Worm (Caenorhabditis elegans) whole organism, midembryonic: ENCODE results near the gene F17C11.22.

Experiments used
- T22C8.4 ChIP-seq: fragments of 200-800 bp; sonication (Bioruptor generic); IDR thresholded peaks from 2 replicates; pipeline ENCODE4 v1.3.6; 2022; ENCODE audit warnings: missing genetic modification characterization, missing compliant biosample characterization
- cog-1 ChIP-seq: sonication (generic microtip); optimal IDR thresholded peaks from 2 replicates; lab custom pipeline; 2016; ENCODE audit warnings: missing genetic modification characterization, missing compliant biosample characterization
- flt-1 ChIP-seq: fragments of 200-800 bp; sonication (Bioruptor generic); IDR thresholded peaks from 2 replicates; pipeline ENCODE4 v1.3.6; 2022; ENCODE audit warnings: missing genetic modification characterization, missing compliant biosample characterization
- klf-2 ChIP-seq: fragments of 200-800 bp; sonication (Bioruptor generic); conservative IDR thresholded peaks from 2 replicates; pipeline ENCODE4 v1.3.6; 2022; ENCODE audit warnings: missing genetic modification reagents, missing genetic modification characterization, missing compliant biosample characterization
- med-1 ChIP-seq: sonication (generic microtip); optimal IDR thresholded peaks from 2 replicates; lab custom pipeline; 2017; ENCODE audit warnings: missing genetic modification characterization, mild to moderate bottlenecking, missing compliant biosample characterization, antibody characterized with exemption, missing genetic modification reagents; ENCODE audit not compliant: insufficient read depth
- ref-1 ChIP-seq: fragments of 200-800 bp; sonication (Bioruptor generic); conservative IDR thresholded peaks from 2 replicates; pipeline ENCODE4 v1.3.6; 2022; ENCODE audit warnings: missing genetic modification reagents, missing genetic modification characterization, missing compliant biosample characterization
- tab-1 ChIP-seq: fragments of 200-800 bp; sonication (Bioruptor generic); IDR thresholded peaks from 2 replicates; pipeline ENCODE4 v1.3.6; 2022; ENCODE audit warnings: missing genetic modification characterization, missing compliant biosample characterization
- ztf-23 ChIP-seq: fragments of 200-800 bp; sonication (Bioruptor generic); IDR thresholded peaks from 2 replicates; pipeline ENCODE4 v1.3.6; 2022; ENCODE audit warnings: missing genetic modification reagents, missing genetic modification characterization, missing compliant biosample characterization
- ztf-29 ChIP-seq: fragments of 200-800 bp; sonication (Bioruptor generic); IDR thresholded peaks from 2 replicates; pipeline ENCODE4 v1.3.6; 2022; ENCODE audit warnings: missing genetic modification reagents, missing genetic modification characterization, missing compliant biosample characterization

F17C11.22 gene

DNA sequence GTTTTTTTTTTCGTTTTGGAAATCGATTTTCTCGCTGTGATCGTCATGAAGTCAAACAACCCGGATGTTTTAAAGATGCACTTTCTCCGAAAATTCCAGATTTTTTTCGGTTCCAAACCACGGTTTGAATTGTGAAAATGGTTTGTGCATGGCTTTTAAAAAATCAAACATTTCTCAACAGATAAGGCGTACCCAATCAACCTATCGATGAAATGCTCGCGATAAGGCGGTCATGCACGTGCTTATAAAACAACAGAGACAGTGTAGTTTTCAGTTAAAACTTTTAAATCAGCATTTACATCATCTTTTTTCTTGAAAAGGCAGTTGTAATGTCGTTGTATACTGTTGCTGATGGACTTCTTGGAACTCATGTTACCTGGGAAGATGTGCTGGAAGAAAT lies 37.6 kb downstream of the F17C11.22 start, which contains the start of gene F58B4.5:
TSS of gene F58B4.5 (plus strand) at position 283 of the 400 bp plus-strand sequence.
- TF ChIP-seq ref-1 (GFP tag; lab: Robert Waterston, UW) (no peak), tab-1 (GFP tag; lab: Robert Waterston, UW) (no peak), ztf-23 (GFP tag; lab: Robert Waterston, UW) (no peak), flt-1 (GFP tag; lab: Robert Waterston, UW) (no peak), T22C8.4 (GFP tag; lab: Robert Waterston, UW) (no peak), ztf-29 (GFP tag; lab: Robert Waterston, UW) (no peak), klf-2 (GFP tag; lab: Robert Waterston, UW) (no peak), cog-1 (tag; lab: Kevin White, UChicago) (no peak), med-1 (GFP tag; lab: Kevin White, UChicago) (no peak)

DNA sequence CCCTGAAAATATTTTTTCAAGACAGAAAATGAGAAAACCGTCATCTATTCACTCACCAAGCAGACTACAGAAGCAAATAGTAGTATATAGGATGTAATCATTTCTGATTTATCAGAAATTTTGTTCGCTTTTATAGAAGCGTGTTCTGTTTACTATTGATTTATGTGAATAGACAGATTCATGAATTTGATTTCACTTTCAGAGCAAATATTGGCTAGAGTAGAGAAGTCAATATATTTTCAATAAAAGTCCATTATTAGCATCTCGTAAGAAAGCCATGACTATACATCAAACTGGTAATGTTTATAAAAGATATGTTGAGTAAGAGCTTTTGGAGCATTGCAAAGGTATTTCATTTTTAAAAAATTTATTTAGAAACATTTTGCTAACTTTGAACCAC lies 38.8 kb downstream of the F17C11.22 start, which contains the start of gene scvp-1:
TSS of gene scvp-1 (minus strand) at position 101 of the 400 bp plus-strand sequence.
- TF ChIP-seq ztf-29 (GFP tag; lab: Robert Waterston, UW) (no peak), T22C8.4 (GFP tag; lab: Robert Waterston, UW) (no peak)

DNA sequence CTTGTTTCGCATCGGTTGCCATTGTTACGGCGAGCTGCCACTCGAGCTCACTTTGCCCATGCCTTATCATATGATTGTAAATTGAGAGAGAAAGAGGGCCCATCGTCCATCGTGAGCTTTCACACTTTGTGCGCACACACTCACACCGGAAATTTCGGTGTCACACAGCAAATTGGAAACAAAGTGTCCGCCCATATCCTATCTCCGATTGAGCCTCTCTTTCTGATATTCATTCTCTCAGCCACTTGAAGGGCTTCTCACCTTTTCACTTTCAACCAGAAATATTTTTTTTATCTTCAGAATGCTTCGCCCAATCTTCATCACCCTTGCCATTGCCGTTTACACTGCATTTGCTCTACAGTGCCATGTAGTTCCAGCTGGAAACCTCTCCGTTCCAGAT lies 40.5 kb downstream of the F17C11.22 start, which contains the start of gene F58B4.3:
TSS of gene F58B4.3 (plus strand) at position 301 of the 400 bp plus-strand sequence.
- TF ChIP-seq cog-1 (tag; lab: Kevin White, UChicago) (no peak), flt-1 (GFP tag; lab: Robert Waterston, UW) (no peak), klf-2 (GFP tag; lab: Robert Waterston, UW) (no peak), ref-1 (GFP tag; lab: Robert Waterston, UW) (no peak), T22C8.4 (GFP tag; lab: Robert Waterston, UW) (no peak), med-1 (GFP tag; lab: Kevin White, UChicago) (no peak), tab-1 (GFP tag; lab: Robert Waterston, UW) (no peak), ztf-29 (GFP tag; lab: Robert Waterston, UW) (no peak), ztf-23 (GFP tag; lab: Robert Waterston, UW) (no peak)

DNA sequence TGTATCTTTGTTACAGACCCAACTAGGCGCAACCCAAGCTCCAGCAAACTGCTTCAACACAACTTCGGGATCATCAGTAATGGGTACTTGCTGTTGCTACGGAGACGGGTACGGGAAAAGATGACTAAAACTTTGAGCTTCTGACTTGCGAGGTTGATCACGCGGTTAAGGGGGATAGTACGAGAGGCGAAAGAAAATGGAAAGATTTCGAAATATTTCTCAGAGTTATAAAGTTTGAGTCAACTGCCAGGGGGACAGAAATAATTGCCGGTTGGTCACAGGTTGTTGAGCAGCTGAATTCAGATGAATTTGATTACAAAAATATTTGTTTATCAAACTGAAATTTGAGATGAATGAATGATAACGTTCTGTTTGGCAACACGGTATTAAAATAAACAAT lies 44.3 kb downstream of the F17C11.22 start:
- TF ChIP-seq klf-2 (GFP tag; lab: Robert Waterston, UW): no peak
- TF ChIP-seq flt-1 (GFP tag; lab: Robert Waterston, UW): no peak
- no peak for TF ChIP-seq cog-1 (tag; lab: Kevin White, UChicago)
- no peak for TF ChIP-seq T22C8.4 (GFP tag; lab: Robert Waterston, UW)
- no peak for TF ChIP-seq med-1 (GFP tag; lab: Kevin White, UChicago)
- no peak for TF ChIP-seq ztf-23 (GFP tag; lab: Robert Waterston, UW)
- TF ChIP-seq tab-1 (GFP tag; lab: Robert Waterston, UW): no peak

DNA sequence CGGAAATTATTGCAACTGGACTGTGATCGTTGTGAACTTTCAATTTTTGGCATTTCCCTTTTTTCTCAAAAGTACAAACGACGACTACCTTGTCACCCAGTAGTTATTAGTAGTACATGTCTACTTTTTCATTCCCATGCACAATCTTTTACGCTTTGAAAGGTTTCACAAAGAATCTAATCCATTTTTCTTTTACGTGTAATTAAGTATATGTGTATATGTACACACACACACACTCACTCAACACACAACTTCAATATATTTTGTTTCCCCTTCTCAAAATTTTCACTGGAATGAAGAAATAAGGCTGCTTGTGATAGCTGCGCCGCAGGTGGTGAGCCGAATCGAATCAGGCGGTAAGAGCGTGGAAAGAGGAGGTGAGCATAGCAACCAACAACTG lies 45.2 kb downstream of the F17C11.22 start, which contains the start of gene F58B4.6:
TSS of gene F58B4.6 (plus strand) at position 301 of the 400 bp plus-strand sequence.
- TF ChIP-seq tab-1 (GFP tag; lab: Robert Waterston, UW): no peak
- TF ChIP-seq ztf-29 (GFP tag; lab: Robert Waterston, UW): no peak
- no peak for TF ChIP-seq med-1 (GFP tag; lab: Kevin White, UChicago)
- TF ChIP-seq flt-1 (GFP tag; lab: Robert Waterston, UW): no peak
- TF ChIP-seq klf-2 (GFP tag; lab: Robert Waterston, UW): no peak
- no peak for TF ChIP-seq cog-1 (tag; lab: Kevin White, UChicago)
- TF ChIP-seq T22C8.4 (GFP tag; lab: Robert Waterston, UW): no peak
- no peak for TF ChIP-seq ref-1 (GFP tag; lab: Robert Waterston, UW)
- no peak for TF ChIP-seq ztf-23 (GFP tag; lab: Robert Waterston, UW)

DNA sequence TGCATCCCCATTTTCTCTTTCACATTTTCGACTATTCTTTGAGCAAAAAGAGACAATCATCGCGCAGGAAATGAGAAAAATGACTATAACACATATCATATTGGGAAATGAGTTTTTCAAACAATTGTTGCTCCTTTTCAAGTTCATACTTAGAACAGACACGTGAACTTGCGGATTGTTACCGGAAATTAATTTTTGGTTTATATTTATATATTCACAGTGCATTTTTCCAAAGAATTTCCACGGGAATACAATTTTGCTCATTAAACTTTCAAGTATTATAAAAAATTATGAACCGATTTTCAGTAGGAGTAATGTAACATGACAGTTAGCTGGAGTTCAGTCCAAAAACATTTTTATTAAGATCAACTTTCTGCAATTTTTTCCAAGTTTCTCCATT lies 46.7 kb downstream of the F17C11.22 start, which contains the start of gene F58B4.7:
TSS of gene F58B4.7 (minus strand) at position 101 of the 400 bp plus-strand sequence.
- no peak for TF ChIP-seq ztf-23 (GFP tag; lab: Robert Waterston, UW)
- TF ChIP-seq T22C8.4 (GFP tag; lab: Robert Waterston, UW): no peak
- TF ChIP-seq cog-1 (tag; lab: Kevin White, UChicago): no peak
- TF ChIP-seq med-1 (GFP tag; lab: Kevin White, UChicago): no peak
- no peak for TF ChIP-seq tab-1 (GFP tag; lab: Robert Waterston, UW)
- TF ChIP-seq klf-2 (GFP tag; lab: Robert Waterston, UW): no peak
- no peak for TF ChIP-seq flt-1 (GFP tag; lab: Robert Waterston, UW)
- TF ChIP-seq ref-1 (GFP tag; lab: Robert Waterston, UW): no peak
- TF ChIP-seq ztf-29 (GFP tag; lab: Robert Waterston, UW): no peak

DNA sequence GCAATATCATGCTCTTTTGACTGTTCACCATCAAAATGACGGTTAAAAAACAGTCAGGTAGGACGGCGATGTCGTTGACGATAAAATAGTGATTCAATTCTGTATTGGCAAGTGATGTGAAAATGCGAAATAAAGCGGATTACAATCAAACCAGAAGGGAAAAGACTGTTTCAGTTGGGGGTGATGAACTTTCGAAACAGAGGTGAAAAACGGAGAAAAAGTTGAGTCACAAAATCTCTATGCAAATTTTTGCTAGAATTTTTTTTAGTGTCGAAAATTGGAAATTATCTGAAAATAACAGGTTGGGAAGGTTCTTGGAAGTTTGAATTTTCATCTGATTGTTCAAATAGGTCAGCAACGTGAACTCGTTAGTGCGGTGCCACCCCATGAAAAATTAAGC lies 48.2 kb downstream of the F17C11.22 start, which contains the start of gene nas-31:
TSS of gene nas-31 (minus strand) at position 101 of the 400 bp plus-strand sequence.
- TF ChIP-seq tab-1 (GFP tag; lab: Robert Waterston, UW) (no peak), T22C8.4 (GFP tag; lab: Robert Waterston, UW) (no peak)

DNA sequence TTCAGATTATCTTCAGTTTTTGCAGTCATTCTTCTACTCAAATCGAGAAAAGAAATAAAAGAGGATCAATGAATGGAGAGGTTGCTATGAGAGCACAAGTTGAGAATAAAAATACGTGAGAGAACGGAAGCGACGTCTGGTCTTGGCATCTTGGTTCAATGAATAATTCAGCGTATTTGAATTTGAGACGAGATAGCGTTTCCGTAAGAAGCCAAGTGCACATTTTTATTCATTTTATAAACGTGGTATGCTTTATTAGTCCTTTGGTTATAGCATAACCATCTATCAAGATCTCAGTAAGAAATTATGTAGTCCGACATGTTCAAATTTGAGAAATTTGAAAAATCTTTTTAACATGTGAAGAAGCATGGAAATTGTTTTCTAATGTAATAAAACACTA lies 51.6 kb downstream of the F17C11.22 start, which contains the start of gene F58B4.2:
TSS of gene F58B4.2 (minus strand) at position 101 of the 400 bp plus-strand sequence.
- TF ChIP-seq med-1 (GFP tag; lab: Kevin White, UChicago) (no peak), ref-1 (GFP tag; lab: Robert Waterston, UW) (no peak), ztf-23 (GFP tag; lab: Robert Waterston, UW) (no peak), T22C8.4 (GFP tag; lab: Robert Waterston, UW) (no peak), ztf-29 (GFP tag; lab: Robert Waterston, UW) (no peak), tab-1 (GFP tag; lab: Robert Waterston, UW) (no peak), cog-1 (tag; lab: Kevin White, UChicago) (no peak), klf-2 (GFP tag; lab: Robert Waterston, UW) (no peak), flt-1 (GFP tag; lab: Robert Waterston, UW) (no peak)
